Worm (Caenorhabditis elegans): Measurements from ENCODE around the gene F19B10.3.

DNA sequence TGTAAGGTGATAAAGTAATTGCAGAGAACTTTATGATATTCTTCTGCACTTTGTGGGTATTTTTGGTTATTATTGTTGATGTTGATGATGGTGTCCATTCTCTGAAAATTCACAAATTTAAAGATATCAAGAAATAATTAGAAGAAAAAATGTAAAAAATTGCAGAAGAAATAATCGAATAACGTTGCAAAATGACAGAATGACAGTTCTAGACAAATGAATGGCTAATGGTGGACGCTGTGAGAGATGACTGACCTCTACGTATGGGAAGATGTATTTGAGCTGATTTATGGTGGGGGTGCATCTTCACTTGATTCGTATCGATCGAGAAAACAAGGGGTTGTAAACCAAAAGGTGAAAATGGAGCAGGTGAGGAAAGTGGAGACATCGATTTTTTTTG is 8.9 kb downstream of the F19B10.3 start, which contains the start of gene sea-1:
- TF ChIP-seq W03F9.2 (tag; optimal IDR thresholded peaks at IDR 0.05) (no peak), him-1 (tag; optimal IDR thresholded peaks at IDR 0.05) (no peak), dao-5 (tag; optimal IDR thresholded peaks at IDR 0.05) (no peak)
